Worm (Caenorhabditis elegans) whole organism, L2 larva: ENCODE results near the gene fbxa-214.

ENCODE experiments used
- ama-1 ChIP-seq: fragments of 150-350 bp; optimal IDR thresholded peaks from 2 replicates; lab custom pipeline; 2018; ENCODE audit warnings: inconsistent platforms
- egl-27 ChIP-seq: sonication (generic microtip); optimal IDR thresholded peaks from 3 replicates; lab custom pipeline; 2017; ENCODE audit warnings: missing biosample characterization, missing genetic modification reagents, missing genetic modification characterization
- lin-11 ChIP-seq: fragments of 150-350 bp; sonication (generic microtip); optimal IDR thresholded peaks from 2 replicates; lab custom pipeline; 2014; ENCODE audit warnings: missing biosample characterization, missing genetic modification characterization, inconsistent platforms, mixed read lengths
- nhr-12 ChIP-seq: fragments of 150-350 bp; optimal IDR thresholded peaks from 2 replicates; lab custom pipeline; 2014; ENCODE audit warnings: missing biosample characterization, missing genetic modification characterization
- nhr-237 ChIP-seq: fragments of 150-350 bp; optimal IDR thresholded peaks from 2 replicates; lab custom pipeline; 2014; ENCODE audit warnings: missing biosample characterization, missing genetic modification characterization
- snpc-4 ChIP-seq: fragments of 150-350 bp; optimal IDR thresholded peaks from 2 replicates; lab custom pipeline; 2014; ENCODE audit warnings: missing biosample characterization, missing genetic modification characterization
- unc-55 ChIP-seq: fragments of 150-350 bp; sonication (generic microtip); optimal IDR thresholded peaks from 3 replicates; lab custom pipeline; 2014; ENCODE audit warnings: missing biosample characterization, missing genetic modification reagents, missing genetic modification characterization
- unc-62 ChIP-seq: fragments of 150-350 bp; optimal IDR thresholded peaks from 2 replicates; lab custom pipeline; 2014; ENCODE audit warnings: missing biosample characterization, missing genetic modification reagents, missing genetic modification characterization
- ztf-11 ChIP-seq: sonication (generic microtip); optimal IDR thresholded peaks from 2 replicates; lab custom pipeline; 2017; ENCODE audit warnings: missing biosample characterization, missing genetic modification characterization

DNA sequence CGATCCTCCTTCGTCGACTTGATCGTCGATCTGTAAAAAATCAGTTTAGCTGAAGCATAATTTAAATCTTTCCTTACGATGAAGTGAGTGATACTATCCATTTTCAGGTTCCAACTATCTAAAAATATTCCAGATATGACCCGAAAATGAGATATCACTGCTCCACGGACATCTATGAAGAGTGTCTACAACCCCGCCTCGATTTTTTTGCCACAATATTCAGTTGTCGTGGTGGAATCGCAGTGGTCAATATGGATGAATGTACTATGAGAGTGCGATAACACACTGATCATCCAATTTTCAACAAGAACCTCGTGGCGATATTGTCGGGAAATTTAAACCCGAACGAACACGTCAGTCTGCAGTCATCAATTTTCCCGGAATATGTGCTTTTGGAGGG, 28.5 kb downstream of the fbxa-214 start, which contains the start of gene R01B10.2:
- TF ChIP-seq ama-1 (lab: Kevin White, UChicago) (no peak), ztf-11 (tag; lab: Kevin White, UChicago) (no peak), nhr-237 (tag; lab: Kevin White, UChicago) (no peak), nhr-12 (tag; lab: Kevin White, UChicago) (no peak), egl-27 (no peak), unc-62 (GFP tag; lab: Kevin White, UChicago) (no peak), snpc-4 (tag; lab: Kevin White, UChicago) (no peak), unc-55 (no peak), lin-11 (tag; lab: Kevin White, UChicago) (no peak)
